Worm (Caenorhabditis elegans) whole organism, early embryonic: ENCODE data around the gene ugt-65.

ENCODE experiments used
- ama-1 ChIP-seq: fragments of 150-350 bp; optimal IDR thresholded peaks from 2 replicates; lab custom pipeline; 2014
- flt-1 ChIP-seq: fragments of 200-800 bp; sonication (Bioruptor generic); IDR thresholded peaks from 2 replicates; pipeline ENCODE4 v1.3.6; 2022; ENCODE audit warnings: missing genetic modification characterization, missing compliant biosample characterization
- hmg-4 ChIP-seq: fragments of 200-800 bp; sonication (Bioruptor generic); optimal IDR thresholded peaks from 2 replicates; lab custom pipeline; 2018; ENCODE audit warnings: mild to moderate bottlenecking, missing genetic modification characterization, missing compliant biosample characterization
- pes-1 ChIP-seq: fragments of 200-800 bp; sonication (Bioruptor generic); IDR thresholded peaks from 2 replicates; pipeline ENCODE4 v1.3.6; 2022; ENCODE audit warnings: missing genetic modification reagents, missing genetic modification characterization, missing compliant biosample characterization
- scrt-1 ChIP-seq: fragments of 200-800 bp; sonication (Bioruptor generic); IDR thresholded peaks from 2 replicates; pipeline ENCODE4 v1.3.6; 2022; ENCODE audit warnings: missing genetic modification characterization, missing compliant biosample characterization

ce11 chrIV:12417536-12418195, 2.8 kb upstream of the ugt-65 start, which contains the start of gene F08G5.3:
- TF ChIP-seq flt-1 (GFP tag; lab: Robert Waterston, UW) (peak; percentile 43; the same call in 1 of the 2 replicates), ama-1 (lab: Kevin White, UChicago) (no peak), pes-1 (GFP tag; lab: Robert Waterston, UW) (peak; percentile 77), scrt-1 (GFP tag; lab: Robert Waterston, UW) (peak; percentile 57; the same call in 1 of the 2 replicates), hmg-4 (GFP tag; lab: Kevin White, UChicago) (no peak)
